Worm (Caenorhabditis elegans): Measurements from ENCODE around the gene his-37.

Gene his-37

ce11 chrV:9513590-9513989, 33.3 kb upstream of the his-37 start, which contains the start of gene eif-2Bdelta (continued):
- TF ChIP-seq snpc-4 (GFP tag; optimal IDR thresholded peaks at IDR 0.05) (peak; percentile 15), snpc-4 (tag; optimal IDR thresholded peaks at IDR 0.05) (peak in 3 of 4 experiments; percentile 42 to 49 (median 48)), egrh-3 (GFP tag; IDR thresholded peaks at IDR 0.05) (no peak), hmg-1.2 (GFP tag; IDR thresholded peaks at IDR 0.05) (0 out of 2 replicates have a peak, but pooled peaks have one; percentile 23), F57A8.1 (GFP tag; optimal IDR thresholded peaks at IDR 0.05) (no peak), F55B11.4 (tag; optimal IDR thresholded peaks at IDR 0.05; ENCODE audit: borderline replicate concordance, insufficient read depth) (no peak), aptf-2 (GFP tag; conservative IDR thresholded peaks at IDR 0.05) (no peak), ets-4 (GFP tag; optimal IDR thresholded peaks at IDR 0.05) (no peak), tlf-1 (GFP tag; optimal IDR thresholded peaks at IDR 0.05) (no peak), egl-44 (GFP tag; IDR thresholded peaks at IDR 0.05) (no peak), F22D6.2 (tag; optimal IDR thresholded peaks at IDR 0.05) (no peak), rcor-1 (GFP tag; IDR thresholded peaks at IDR 0.05) (no peak), F10E7.11 (tag; optimal IDR thresholded peaks at IDR 0.05) (no peak), lin-54 (GFP tag; optimal IDR thresholded peaks at IDR 0.05) (peak; percentile 59), nhr-90 (tag; optimal IDR thresholded peaks at IDR 0.05) (no peak), cebp-1 (GFP tag; IDR thresholded peaks at IDR 0.05) (no peak), cebp-1 (tag; optimal IDR thresholded peaks at IDR 0.05) (peak; percentile 53), hsf-1 (GFP tag; IDR thresholded peaks at IDR 0.05) (no peak), attf-5 (GFP tag; optimal IDR thresholded peaks at IDR 0.05) (no peak), lir-1 (GFP tag; conservative IDR thresholded peaks at IDR 0.05) (no peak)

ce11 chrV:9516280-9516679, 30.6 kb upstream of the his-37 start:
- TF ChIP-seq nhr-80 (tag; optimal IDR thresholded peaks at IDR 0.05) (peak; percentile 15), die-1 (tag; optimal IDR thresholded peaks at IDR 0.05) (peak; percentile 1), ztf-26 (tag; optimal IDR thresholded peaks at IDR 0.05) (peak; percentile 89), K11D2.4 (GFP tag; IDR thresholded peaks at IDR 0.05) (no peak), lin-26 (GFP tag; IDR thresholded peaks at IDR 0.05) (peak; percentile 65; the same call in 1 of the 2 replicates), C06A6.2 (GFP tag; conservative IDR thresholded peaks at IDR 0.05) (peak; percentile 43; the same call in 1 of the 2 replicates), F22D6.2 (tag; optimal IDR thresholded peaks at IDR 0.05) (peak; percentile 82), Y56A3A.18 (GFP tag; IDR thresholded peaks at IDR 0.05) (0 out of 2 replicates have a peak, but pooled peaks have one; percentile 33), F57C9.4 (tag; optimal IDR thresholded peaks at IDR 0.05) (no peak), lin-40 (tag; optimal IDR thresholded peaks at IDR 0.05) (peak; percentile 45), xnd-1 (tag; optimal IDR thresholded peaks at IDR 0.05) (no peak), somi-1 (GFP tag; optimal IDR thresholded peaks at IDR 0.05) (peak; percentile 78)

ce11 chrV:9518832-9519231, 28.1 kb upstream of the his-37 start, which contains the start of gene C50F4.8:
Gene C50F4.8 (minus strand): TSS chrV:9518859.
- no peak for TF ChIP-seq athp-1 (tag; optimal IDR thresholded peaks at IDR 0.05)
- TF ChIP-seq fkh-3 (tag; optimal IDR thresholded peaks at IDR 0.05): no peak
- no peak for TF ChIP-seq lsy-27 (tag; optimal IDR thresholded peaks at IDR 0.05; ENCODE audit: borderline replicate concordance, insufficient read depth)
- TF ChIP-seq B0019.2 (GFP tag; conservative IDR thresholded peaks at IDR 0.05): no peak
- TF ChIP-seq ceh-40 (GFP tag; IDR thresholded peaks at IDR 0.05): no peak
- no peak for TF ChIP-seq let-526 (GFP tag; IDR thresholded peaks at IDR 0.05)
- no peak for TF ChIP-seq C17E4.6 (GFP tag; IDR thresholded peaks at IDR 0.05)

Measured in whole organism, young adult.